Worm (Caenorhabditis elegans) whole organism, early embryonic: ENCODE data around the gene damt-1.

Source experiments
- ama-1 ChIP-seq: fragments of 150-350 bp; optimal IDR thresholded peaks from 2 replicates; lab custom pipeline; 2014
- ceh-36 ChIP-seq: sonication (generic microtip); optimal IDR thresholded peaks from 2 replicates; lab custom pipeline; 2016; ENCODE audit warnings: missing genetic modification characterization, inconsistent platforms, missing compliant biosample characterization
- hmg-4 ChIP-seq: fragments of 200-800 bp; sonication (Bioruptor generic); optimal IDR thresholded peaks from 2 replicates; lab custom pipeline; 2018; ENCODE audit warnings: mild to moderate bottlenecking, missing genetic modification characterization, missing compliant biosample characterization
- hnd-1 ChIP-seq: sonication (generic microtip); optimal IDR thresholded peaks from 2 replicates; lab custom pipeline; 2016; ENCODE audit warnings: missing genetic modification characterization, missing compliant biosample characterization
- pes-1 ChIP-seq: fragments of 200-800 bp; sonication (Bioruptor generic); IDR thresholded peaks from 2 replicates; pipeline ENCODE4 v1.3.6; 2022; ENCODE audit warnings: missing genetic modification reagents, missing genetic modification characterization, missing compliant biosample characterization
- sea-1 ChIP-seq: fragments of 200-800 bp; sonication (Bioruptor generic); conservative IDR thresholded peaks from 2 replicates; pipeline ENCODE4 v1.3.6; 2022; ENCODE audit warnings: missing genetic modification characterization, missing compliant biosample characterization
- tbx-37 ChIP-seq: fragments of 200-800 bp; sonication (Bioruptor generic); conservative IDR thresholded peaks from 2 replicates; pipeline ENCODE4 v1.3.6; 2022; ENCODE audit warnings: missing genetic modification reagents, missing genetic modification characterization, missing compliant biosample characterization

ce11 chrII:5734883-5735282 is 14.9 kb downstream of the damt-1 start:
- TF ChIP-seq hnd-1 (tag; lab: Kevin White, UChicago) (no peak), ama-1 (lab: Kevin White, UChicago) (no peak), pes-1 (GFP tag; lab: Robert Waterston, UW) (no peak), ceh-36 (tag; lab: Kevin White, UChicago) (no peak), tbx-37 (GFP tag; lab: Robert Waterston, UW) (no peak), sea-1 (GFP tag; lab: Robert Waterston, UW) (no peak), hmg-4 (GFP tag; lab: Kevin White, UChicago) (no peak)
